Fruit fly (Drosophila melanogaster) whole organism, wandering third instar larva: ENCODE results near the gene kon.
A peak's percentile ranks its signal among the peaks of the same experiment; 100 is the strongest.

Experiments used
- HLH106 ChIP-seq: fragments of 200-800 bp; optimal IDR thresholded peaks from 3 replicates; lab custom pipeline; 2019; ENCODE audit warnings: missing biosample characterization, mild to moderate bottlenecking, missing genetic modification characterization, moderate library complexity
- OdsH ChIP-seq: fragments of 200-800 bp; sonication (Bioruptor generic); optimal IDR thresholded peaks from 2 replicates; lab custom pipeline; 2016; ENCODE audit warnings: missing biosample characterization, mild to moderate bottlenecking, missing genetic modification characterization
- Vsx2 ChIP-seq: fragments of 200-300, 225-300 bp; sonication (Bioruptor generic); optimal IDR thresholded peaks from 2 replicates; lab custom pipeline; 2018; ENCODE audit warnings: missing biosample characterization, missing genetic modification characterization; ENCODE audit not compliant: partially characterized antibody
- br ChIP-seq: fragments of 200-800 bp; sonication (Bioruptor generic); optimal IDR thresholded peaks from 2 replicates; lab custom pipeline; 2016; ENCODE audit warnings: missing biosample characterization, missing genetic modification characterization
- dsf ChIP-seq: sonication (Bioruptor generic); optimal IDR thresholded peaks from 2 replicates; lab custom pipeline; 2016; ENCODE audit warnings: missing biosample characterization, missing genetic modification characterization, borderline replicate concordance
- fru ChIP-seq: fragments of 200-800 bp; sonication (Bioruptor generic); optimal IDR thresholded peaks from 3 replicates; lab custom pipeline; 2016; ENCODE audit warnings: missing biosample characterization, mild to moderate bottlenecking, missing genetic modification characterization
- lola ChIP-seq: fragments of >200 bp; optimal IDR thresholded peaks from 2 replicates; lab custom pipeline; 2017; ENCODE audit warnings: missing biosample characterization, missing genetic modification characterization
- psq ChIP-seq: fragments of 200-800 bp; sonication (Bioruptor generic); optimal IDR thresholded peaks from 3 replicates; lab custom pipeline; 2017; ENCODE audit warnings: missing biosample characterization, mild to moderate bottlenecking, missing genetic modification characterization, moderate library complexity
- sv ChIP-seq: fragments of 200-800 bp; sonication (Bioruptor generic); optimal IDR thresholded peaks from 3 replicates; lab custom pipeline; 2016; ENCODE audit warnings: missing biosample characterization, missing genetic modification characterization
- tai ChIP-seq: sonication (Bioruptor generic); optimal IDR thresholded peaks from 2 replicates; lab custom pipeline; 2016; ENCODE audit warnings: missing biosample characterization, missing genetic modification characterization
- usp ChIP-seq: fragments of >200 bp; optimal IDR thresholded peaks from 2 replicates; lab custom pipeline; 2017; ENCODE audit warnings: missing biosample characterization, missing genetic modification characterization

DNA sequence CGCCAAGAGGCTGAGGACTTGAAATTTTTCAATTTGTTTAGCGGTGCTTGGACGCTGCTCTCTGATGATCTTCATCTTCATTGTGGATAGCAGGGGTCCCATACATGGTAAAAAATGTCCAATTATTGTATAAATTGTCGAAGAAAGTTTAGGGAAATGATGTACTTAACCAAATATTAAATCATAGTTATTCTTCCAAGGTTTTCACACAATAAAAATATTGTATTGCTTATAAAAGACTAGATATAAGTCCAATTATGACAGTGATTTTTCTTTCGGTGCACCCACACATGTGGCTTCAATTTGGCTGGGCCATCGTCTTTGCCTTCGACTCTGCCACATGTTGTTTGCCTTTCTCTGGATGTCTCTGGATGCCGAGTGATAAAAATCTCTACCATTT is 1.1 kb upstream of the kon start:
- TF ChIP-seq Vsx2 (GFP tag; lab: Kevin White, UChicago): no peak
- peak; percentile 17 for TF ChIP-seq br (GFP tag; lab: Kevin White, UChicago)
- TF ChIP-seq usp (GFP tag; lab: Kevin White, UChicago): no peak
- peak; percentile 17 for TF ChIP-seq psq (GFP tag; lab: Kevin White, UChicago)
- TF ChIP-seq lola (GFP tag; lab: Kevin White, UChicago): no peak
- no peak for TF ChIP-seq sv (GFP tag; lab: Kevin White, UChicago)
- peak; percentile 32 for TF ChIP-seq fru
- no peak for TF ChIP-seq dsf (GFP tag; lab: Kevin White, UChicago)
- no peak for TF ChIP-seq tai (GFP tag; lab: Kevin White, UChicago)
- TF ChIP-seq HLH106 (tag; lab: Kevin White, UChicago): peak; percentile 16
- no peak for TF ChIP-seq OdsH (GFP tag; lab: Kevin White, UChicago)
